Worm (Caenorhabditis elegans) whole organism, L3 larva: ENCODE measurements around the gene F38B7.11.

Experiments
- ceh-16 ChIP-seq: sonication (generic microtip); optimal IDR thresholded peaks from 2 replicates; lab custom pipeline; 2017; ENCODE audit warnings: missing biosample characterization, missing genetic modification characterization
- eor-1 ChIP-seq, 2 experiments: fragments of 150-350 bp; optimal IDR thresholded peaks; 2 replicates each; lab custom pipeline; 2014 to 2018; ENCODE audit warnings: missing biosample characterization in 2 of 2, missing genetic modification characterization in 2 of 2
- fos-1 ChIP-seq: fragments of 150-350 bp; optimal IDR thresholded peaks from 2 replicates; lab custom pipeline; 2014; ENCODE audit warnings: missing biosample characterization, missing genetic modification characterization
- mdl-1 ChIP-seq: fragments of 150-350 bp; optimal IDR thresholded peaks from 2 replicates; lab custom pipeline; 2014; ENCODE audit warnings: missing biosample characterization, missing genetic modification characterization
- mml-1 ChIP-seq: fragments of 150-350 bp; sonication (generic microtip); optimal IDR thresholded peaks from 3 replicates; lab custom pipeline; 2014; ENCODE audit warnings: missing biosample characterization, missing genetic modification characterization
- nhr-12 ChIP-seq: fragments of 150-350 bp; optimal IDR thresholded peaks from 2 replicates; lab custom pipeline; 2014; ENCODE audit warnings: missing biosample characterization, missing genetic modification characterization
- nhr-76 ChIP-seq: fragments of 150-350 bp; sonication (generic microtip); optimal IDR thresholded peaks from 5 replicates; lab custom pipeline; 2014; ENCODE audit warnings: missing biosample characterization, missing genetic modification characterization
- pha-4 ChIP-seq: fragments of 150-350 bp; optimal IDR thresholded peaks from 2 replicates; lab custom pipeline; 2014; ENCODE audit warnings: missing biosample characterization, missing genetic modification reagents, missing genetic modification characterization
- snpc-4 ChIP-seq: fragments of 150-350 bp; optimal IDR thresholded peaks from 2 replicates; lab custom pipeline; 2014; ENCODE audit warnings: missing biosample characterization, missing genetic modification characterization
- tbx-2 ChIP-seq: sonication (generic microtip); optimal IDR thresholded peaks from 2 replicates; lab custom pipeline; 2016; ENCODE audit warnings: mild to moderate bottlenecking, missing genetic modification characterization, missing compliant biosample characterization
- ztf-11 ChIP-seq: fragments of 150-350 bp; optimal IDR thresholded peaks from 2 replicates; lab custom pipeline; 2014; ENCODE audit warnings: missing biosample characterization, missing genetic modification characterization

F38B7.11 gene

ce11 chrV:11585122-11585521 lies 38.2 kb downstream of the F38B7.11 start (continued):
- TF ChIP-seq mml-1 (no peak), ztf-11 (tag; lab: Kevin White, UChicago) (no peak), ceh-16 (tag; lab: Kevin White, UChicago) (no peak), tbx-2 (tag; lab: Kevin White, UChicago) (no peak)

ce11 chrV:11589433-11589832 lies 42.5 kb downstream of the F38B7.11 start, which contains the start of gene srx-82:
srx-82 (plus strand) TSS chrV:11589733.
- TF ChIP-seq fos-1 (no peak), pha-4 (no peak), eor-1 (tag; optimal IDR thresholded peaks at IDR 0.05; lab: Kevin White, UChicago) (no peak), mdl-1 (tag; lab: Kevin White, UChicago) (no peak), snpc-4 (tag; lab: Kevin White, UChicago) (no peak), nhr-12 (no peak)

ce11 chrV:11593427-11593826 lies 46.5 kb downstream of the F38B7.11 start, which contains the start of gene srx-80:
srx-80 (plus strand) TSS chrV:11593727.
- TF ChIP-seq nhr-12, result no peak

- TF ChIP-seq nhr-76, result no peak
These were observed 47.0 kb downstream of the F38B7.11 start for ce11 chrV:11593888-11594287.
